Fruit fly (Drosophila melanogaster) whole organism, embryonic: ENCODE results near the gene fok.

Experiments
- Antp ChIP-seq: fragments of 200-800 bp; sonication (Bioruptor generic); optimal IDR thresholded peaks from 3 replicates; lab custom pipeline; 2016; ENCODE audit warnings: missing biosample characterization, missing genetic modification characterization
- Bdp1 ChIP-seq: fragments of 200-800 bp; sonication (Bioruptor generic); optimal IDR thresholded peaks from 3 replicates; lab custom pipeline; 2016; ENCODE audit warnings: missing biosample characterization, missing genetic modification characterization
- Bteb2 ChIP-seq: fragments of 200-800 bp; sonication (Bioruptor generic); optimal IDR thresholded peaks from 2 replicates; lab custom pipeline; 2016; ENCODE audit warnings: missing biosample characterization, missing genetic modification characterization
- CG10209 ChIP-seq: fragments of 200-800 bp; sonication (Bioruptor generic); optimal IDR thresholded peaks from 3 replicates; lab custom pipeline; 2017; ENCODE audit warnings: missing biosample characterization, mild to moderate bottlenecking, missing genetic modification characterization, missing genetic modification reagents
- CG10654 ChIP-seq: fragments of 200-800 bp; sonication (Bioruptor generic); optimal IDR thresholded peaks from 2 replicates; lab custom pipeline; 2016; ENCODE audit warnings: missing biosample characterization, missing genetic modification characterization
- CG15601 ChIP-seq: fragments of 200-800 bp; sonication (Bioruptor generic); optimal IDR thresholded peaks from 3 replicates; lab custom pipeline; 2019; ENCODE audit warnings: missing biosample characterization, mild to moderate bottlenecking, missing genetic modification characterization, moderate library complexity
- CG15696 ChIP-seq: fragments of 200-800 bp; sonication (Bioruptor generic); optimal IDR thresholded peaks from 2 replicates; lab custom pipeline; 2019; ENCODE audit warnings: missing biosample characterization, mild to moderate bottlenecking, missing genetic modification characterization, moderate library complexity
- CG16863 ChIP-seq: fragments of 200-800 bp; sonication (Bioruptor generic); optimal IDR thresholded peaks from 3 replicates; lab custom pipeline; 2016; ENCODE audit warnings: missing biosample characterization, missing genetic modification characterization
- CG17361 ChIP-seq: fragments of 200-800 bp; sonication (Bioruptor generic); IDR thresholded peaks from 3 replicates; pipeline ENCODE4 v1.3.6; 2022; ENCODE audit warnings: missing biosample characterization, missing genetic modification characterization
- CG30020 ChIP-seq: fragments of 200-800 bp; optimal IDR thresholded peaks from 2 replicates; lab custom pipeline; 2019; ENCODE audit warnings: missing biosample characterization, mild to moderate bottlenecking, missing genetic modification characterization, moderate library complexity
- CG30403 ChIP-seq: fragments of 200-800 bp; sonication (Bioruptor generic); optimal IDR thresholded peaks from 3 replicates; lab custom pipeline; 2016; ENCODE audit warnings: missing biosample characterization, missing genetic modification characterization
- CG32767 ChIP-seq: fragments of 200-800 bp; sonication (Bioruptor generic); IDR thresholded peaks from 2 replicates; pipeline ENCODE4 v1.3.6; 2022; ENCODE audit warnings: missing biosample characterization, missing genetic modification characterization
- CG33213 ChIP-seq: fragments of 200-800 bp; sonication (Bioruptor generic); optimal IDR thresholded peaks from 3 replicates; lab custom pipeline; 2016; ENCODE audit warnings: missing biosample characterization, missing genetic modification characterization
- CG34376 ChIP-seq: fragments of 200-800 bp; sonication (Bioruptor generic); optimal IDR thresholded peaks from 2 replicates; lab custom pipeline; 2018; ENCODE audit warnings: missing biosample characterization, mild to moderate bottlenecking, missing genetic modification characterization
- CG4404 ChIP-seq: fragments of 200-800 bp; sonication (Bioruptor generic); IDR thresholded peaks from 2 replicates; pipeline ENCODE4 v1.3.6; 2022; ENCODE audit warnings: missing biosample characterization, missing genetic modification characterization
- CG6254 ChIP-seq: fragments of 200-800 bp; sonication (Bioruptor generic); optimal IDR thresholded peaks from 3 replicates; lab custom pipeline; 2017; ENCODE audit warnings: mild to moderate bottlenecking, missing biosample characterization, missing genetic modification reagents, missing genetic modification characterization
- CG6791 ChIP-seq: fragments of 200-800 bp; sonication (Bioruptor generic); IDR thresholded peaks from 3 replicates; pipeline ENCODE4 v1.3.6; 2022; ENCODE audit warnings: missing biosample characterization, missing genetic modification characterization; ENCODE audit not compliant: partially characterized antibody
- CG7556 ChIP-seq: fragments of 200-800 bp; sonication (Bioruptor generic); optimal IDR thresholded peaks from 2 replicates; lab custom pipeline; 2017; ENCODE audit warnings: missing biosample characterization, mild to moderate bottlenecking, missing genetic modification characterization
- CG7928 ChIP-seq: fragments of 200-800 bp; sonication (Bioruptor generic); optimal IDR thresholded peaks from 2 replicates; lab custom pipeline; 2017; ENCODE audit warnings: missing biosample characterization, mild to moderate bottlenecking, missing genetic modification characterization
- CG7963 ChIP-seq: fragments of 200-800 bp; sonication (Bioruptor generic); IDR thresholded peaks from 3 replicates; pipeline ENCODE4 v1.3.6; 2022; ENCODE audit warnings: missing biosample characterization, missing genetic modification characterization; ENCODE audit not compliant: partially characterized antibody
- CG7987 ChIP-seq: fragments of 200-800 bp; sonication (Bioruptor generic); optimal IDR thresholded peaks from 2 replicates; lab custom pipeline; 2018; ENCODE audit warnings: missing biosample characterization, mild to moderate bottlenecking, missing genetic modification characterization, moderate library complexity
- CG8290 ChIP-seq, 3 experiments: fragments of 200-800 bp; sonication (Bioruptor generic); optimal IDR thresholded peaks; 2 replicates each; lab custom pipeline; 2016 to 2019; ENCODE audit warnings: missing biosample characterization in 3 of 3, missing genetic modification characterization in 3 of 3, mild to moderate bottlenecking in 2 of 3, moderate library complexity in 1 of 3
- CG9609 ChIP-seq: fragments of 200-800 bp; sonication (Bioruptor generic); optimal IDR thresholded peaks from 3 replicates; lab custom pipeline; 2016; ENCODE audit warnings: missing biosample characterization, missing genetic modification characterization
- Dfd ChIP-seq, 2 experiments: fragments of >200 bp; optimal IDR thresholded peaks; 2 replicates each; lab custom pipeline; 2017; ENCODE audit warnings: missing biosample characterization in 2 of 2, missing genetic modification characterization in 2 of 2
- Doc2 ChIP-seq: fragments of 200-800 bp; sonication (Bioruptor generic); IDR thresholded peaks from 2 replicates; pipeline ENCODE4 v1.3.6; 2022; ENCODE audit warnings: missing biosample characterization, missing genetic modification characterization
- Elba2 ChIP-seq: fragments of 200-800 bp; sonication (Bioruptor generic); optimal IDR thresholded peaks from 3 replicates; lab custom pipeline; 2016; ENCODE audit warnings: missing biosample characterization, missing genetic modification characterization
- HLH54F ChIP-seq: fragments of 200-800 bp; sonication (Bioruptor generic); optimal IDR thresholded peaks from 3 replicates; lab custom pipeline; 2016; ENCODE audit warnings: missing biosample characterization, missing genetic modification characterization
- Lhr ChIP-seq: fragments of 200-800 bp; sonication (Bioruptor generic); optimal IDR thresholded peaks from 3 replicates; lab custom pipeline; 2017; ENCODE audit warnings: mild to moderate bottlenecking, missing biosample characterization, missing genetic modification reagents, missing genetic modification characterization
- MBD-R2 ChIP-seq: fragments of 200-800 bp; sonication (Bioruptor generic); IDR thresholded peaks from 2 replicates; pipeline ENCODE4 v1.3.6; 2022; ENCODE audit warnings: missing biosample characterization, missing genetic modification characterization
- Med ChIP-seq: fragments of 200-800 bp; sonication (Bioruptor generic); peaks from one replicate; lab custom pipeline; 2016; ENCODE audit warnings: missing biosample characterization, missing genetic modification characterization, mild to moderate bottlenecking, inconsistent platforms, moderate library complexity
- NC2β ChIP-seq: fragments of 200-800 bp; sonication (Bioruptor generic); optimal IDR thresholded peaks from 2 replicates; lab custom pipeline; 2016; ENCODE audit warnings: missing biosample characterization, missing genetic modification characterization
- PHDP ChIP-seq: fragments of 200-800 bp; sonication (Bioruptor generic); optimal IDR thresholded peaks from 3 replicates; lab custom pipeline; 2018; ENCODE audit warnings: missing biosample characterization, mild to moderate bottlenecking, missing genetic modification characterization, moderate library complexity
- Sin3A ChIP-seq: fragments of >200 bp; optimal IDR thresholded peaks from 2 replicates; lab custom pipeline; 2018
- Sox100B ChIP-seq: fragments of 200-800 bp; sonication (Bioruptor generic); optimal IDR thresholded peaks from 3 replicates; lab custom pipeline; 2018; ENCODE audit warnings: missing biosample characterization, mild to moderate bottlenecking, missing genetic modification characterization
- Sry-δ ChIP-seq: fragments of 200-800 bp; sonication (Bioruptor generic); optimal IDR thresholded peaks from 2 replicates; lab custom pipeline; 2016; ENCODE audit warnings: missing biosample characterization, missing genetic modification characterization
- TFAM ChIP-seq: fragments of 200-800 bp; sonication (Bioruptor generic); optimal IDR thresholded peaks from 2 replicates; lab custom pipeline; 2017; ENCODE audit warnings: missing biosample characterization, missing genetic modification characterization, inconsistent platforms
- amos ChIP-seq: fragments of 200-800 bp; sonication (Bioruptor generic); IDR thresholded peaks from 2 replicates; pipeline ENCODE4 v1.3.6; 2022; ENCODE audit warnings: missing biosample characterization, missing genetic modification characterization; ENCODE audit not compliant: partially characterized antibody
- dm ChIP-seq: fragments of 200-800 bp; sonication (Bioruptor generic); optimal IDR thresholded peaks from 3 replicates; lab custom pipeline; 2016; ENCODE audit warnings: missing biosample characterization, missing genetic modification characterization
- exex ChIP-seq: fragments of 200-800 bp; sonication (Bioruptor generic); optimal IDR thresholded peaks from 4 replicates; lab custom pipeline; 2018; ENCODE audit warnings: missing biosample characterization, mild to moderate bottlenecking, missing genetic modification characterization, moderate library complexity
- gem ChIP-seq: fragments of 200-800 bp; sonication (Bioruptor generic); optimal IDR thresholded peaks from 2 replicates; lab custom pipeline; 2019; ENCODE audit warnings: missing biosample characterization, mild to moderate bottlenecking, missing genetic modification characterization, moderate library complexity
- hkb ChIP-seq, 2 experiments: fragments of 200-800 bp in 1 of 2; fragments of >200 bp in 1 of 2; sonication (Bioruptor generic) in 1 of 2; IDR thresholded peaks in 1 of 2; optimal IDR thresholded peaks in 1 of 2; 2 replicates each; pipeline versions ENCODE4 v1.3.6 to Lab custom; 2017 to 2022; ENCODE audit warnings: missing biosample characterization in 1 of 2, missing genetic modification characterization in 1 of 2
- inv ChIP-seq: fragments of 200-800 bp; sonication (Bioruptor generic); IDR thresholded peaks from 2 replicates; pipeline ENCODE4 v1.3.6; 2022; ENCODE audit warnings: missing biosample characterization, missing genetic modification characterization; ENCODE audit not compliant: partially characterized antibody
- lov ChIP-seq, 2 experiments: fragments of 200-800 bp in 1 of 2; fragments of >200 bp in 1 of 2; sonication (Bioruptor generic) in 1 of 2; IDR thresholded peaks in 1 of 2; optimal IDR thresholded peaks in 1 of 2; 2 replicates in 1 of 2; 3 replicates in 1 of 2; pipeline versions ENCODE4 v1.3.6 to Lab custom; 2017 to 2022; ENCODE audit warnings: missing biosample characterization in 1 of 2, missing genetic modification characterization in 1 of 2
- nerfin-1 ChIP-seq: fragments of 200-800 bp; sonication (Bioruptor generic); optimal IDR thresholded peaks from 3 replicates; lab custom pipeline; 2019; ENCODE audit warnings: missing biosample characterization, mild to moderate bottlenecking, missing genetic modification characterization, moderate library complexity
- nerfin-2 ChIP-seq: fragments of 200-800 bp; sonication (Bioruptor generic); IDR thresholded peaks from 2 replicates; pipeline ENCODE4 v1.3.6; 2022; ENCODE audit warnings: missing biosample characterization, missing genetic modification characterization; ENCODE audit not compliant: partially characterized antibody
- phol ChIP-seq: fragments of 200-800 bp; sonication (Bioruptor generic); optimal IDR thresholded peaks from 3 replicates; lab custom pipeline; 2018; ENCODE audit warnings: missing biosample characterization, mild to moderate bottlenecking, missing genetic modification characterization, moderate library complexity
- sc ChIP-seq, 3 experiments: fragments of >200 bp in 2 of 3; fragments of 200-800 bp in 1 of 3; sonication (Bioruptor generic) in 1 of 3; optimal IDR thresholded peaks; 2 replicates in 2 of 3; 3 replicates in 1 of 3; lab custom pipeline; 2017; ENCODE audit warnings: mild to moderate bottlenecking in 1 of 3, missing biosample characterization in 1 of 3, missing genetic modification characterization in 1 of 3, missing genetic modification reagents in 1 of 3
- ttk ChIP-seq: fragments of 200-800 bp; sonication (Bioruptor generic); IDR thresholded peaks from 2 replicates; pipeline ENCODE4 v2.1.2; 2022; ENCODE audit warnings: missing biosample characterization, missing genetic modification characterization

The fok gene

DNA sequence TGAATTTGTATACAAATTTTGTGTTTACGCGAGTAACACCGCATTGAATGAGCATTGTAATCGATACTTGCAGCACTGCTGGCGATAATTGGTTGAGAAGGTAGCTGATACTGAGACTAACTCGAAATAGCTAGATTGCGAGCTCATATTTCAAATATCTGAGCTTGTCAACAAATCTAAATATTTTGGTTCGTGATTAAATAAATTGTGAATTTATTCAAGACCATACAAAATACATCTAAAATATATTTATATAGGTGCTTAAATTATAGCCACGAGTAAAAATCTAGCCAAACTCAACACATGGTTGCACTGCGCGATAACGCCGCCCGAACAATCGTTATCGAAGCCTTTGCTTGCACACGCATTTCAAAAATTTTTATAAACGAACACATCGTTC, 8.9 kb upstream of the fok start, which contains the start of the genes Taf13 and nesd (continued):
- peak; percentile 69 for TF ChIP-seq Sry-δ (GFP tag; lab: Kevin White, UChicago)
- peak; percentile 64 for TF ChIP-seq nerfin-2 (GFP tag; lab: Robert Waterston, UW)
- peak; percentile 25 for TF ChIP-seq CG7928
- no peak for TF ChIP-seq lov (optimal IDR thresholded peaks at IDR 0.05; lab: Kevin White, UChicago)
- TF ChIP-seq lov (GFP tag; IDR thresholded peaks at IDR 0.05; lab: Robert Waterston, UW), result no peak
- TF ChIP-seq Bteb2 (GFP tag; lab: Kevin White, UChicago), result no peak
- TF ChIP-seq ttk, result no peak
- peak; percentile 36 for TF ChIP-seq dm (GFP tag; lab: Kevin White, UChicago)
- peak; percentile 28 for TF ChIP-seq HLH54F (GFP tag; lab: Kevin White, UChicago)
- TF ChIP-seq CG16863 (GFP tag; lab: Kevin White, UChicago), result peak; percentile 64
- TF ChIP-seq inv (GFP tag; lab: Robert Waterston, UW), result peak; percentile 65
- no peak for TF ChIP-seq Antp
- peak; percentile 19 for TF ChIP-seq CG34376 (GFP tag; lab: Kevin White, UChicago)
- TF ChIP-seq phol (tag; lab: Kevin White, UChicago), result peak; percentile 64
- TF ChIP-seq CG7963 (GFP tag; lab: Robert Waterston, UW), result peak; percentile 49; the same call in 2 of the 3 replicates
- peak; percentile 77 for TF ChIP-seq CG17361 (GFP tag; lab: Robert Waterston, UW)
- peak; percentile 81 for TF ChIP-seq Med (GFP tag; lab: Kevin White, UChicago)
- TF ChIP-seq hkb (optimal IDR thresholded peaks at IDR 0.05; lab: Kevin White, UChicago), result peak; percentile 82
- TF ChIP-seq hkb (GFP tag; IDR thresholded peaks at IDR 0.05; lab: Robert Waterston, UW), result no peak
- TF ChIP-seq nerfin-1 (tag; lab: Kevin White, UChicago), result peak; percentile 39
- peak; percentile 53 for TF ChIP-seq CG8290 (GFP tag; optimal IDR thresholded peaks at IDR 0.05; lab: Kevin White, UChicago)
- peak in 1 of 2 experiments; percentile 32 for TF ChIP-seq CG8290 (tag; optimal IDR thresholded peaks at IDR 0.05; lab: Kevin White, UChicago)
- TF ChIP-seq gem (tag; lab: Kevin White, UChicago), result peak; percentile 55
- TF ChIP-seq Sox100B (GFP tag; lab: Kevin White, UChicago), result peak; percentile 33
- peak; percentile 1 for TF ChIP-seq Bdp1 (GFP tag; lab: Kevin White, UChicago)
- peak; percentile 18 for TF ChIP-seq CG33213
- peak; percentile 69 for TF ChIP-seq CG15601
- peak; percentile 77 for TF ChIP-seq MBD-R2
- no peak for TF ChIP-seq NC2β (GFP tag; lab: Kevin White, UChicago)
- TF ChIP-seq Lhr, result peak; percentile 55
- TF ChIP-seq CG30020 (tag; lab: Kevin White, UChicago), result peak; percentile 80
- TF ChIP-seq CG32767 (GFP tag; lab: Robert Waterston, UW), result peak; percentile 16; the same call in 1 of the 2 replicates
- TF ChIP-seq Sin3A (lab: Kevin White, UChicago), result peak; percentile 92
- TF ChIP-seq CG10209 (GFP tag; lab: Kevin White, UChicago), result no peak
- TF ChIP-seq TFAM (GFP tag; lab: Kevin White, UChicago), result no peak
- peak; percentile 48 for TF ChIP-seq Elba2 (GFP tag; lab: Kevin White, UChicago)
- TF ChIP-seq Doc2 (GFP tag; lab: Robert Waterston, UW), result no peak
- peak; percentile 62 for TF ChIP-seq CG30403 (GFP tag; lab: Kevin White, UChicago)
- TF ChIP-seq Dfd (GFP tag; optimal IDR thresholded peaks at IDR 0.05; lab: Kevin White, UChicago), result no peak
- TF ChIP-seq CG7987, result no peak
- TF ChIP-seq amos (GFP tag; lab: Robert Waterston, UW), result peak; percentile 56
- TF ChIP-seq CG6254 (GFP tag; lab: Kevin White, UChicago), result no peak
- no peak for TF ChIP-seq sc (optimal IDR thresholded peaks at IDR 0.05; lab: Kevin White, UChicago)
- no peak for TF ChIP-seq sc (GFP tag; optimal IDR thresholded peaks at IDR 0.05; lab: Kevin White, UChicago)
- no peak for TF ChIP-seq CG10654 (GFP tag; lab: Kevin White, UChicago)
- peak; percentile 66; the same call in 2 of the 3 replicates for TF ChIP-seq CG6791 (GFP tag; lab: Robert Waterston, UW)
- TF ChIP-seq PHDP, result peak; percentile 51
- TF ChIP-seq CG15696 (tag; lab: Kevin White, UChicago), result peak; percentile 27
- TF ChIP-seq CG4404 (GFP tag; lab: Robert Waterston, UW), result no peak
- TF ChIP-seq CG7556 (GFP tag; lab: Kevin White, UChicago), result peak; percentile 1
- TF ChIP-seq CG9609, result peak; percentile 0
- peak; percentile 20 for TF ChIP-seq exex (tag; lab: Kevin White, UChicago)
